Worm (Caenorhabditis elegans) whole organism, L4/young adult: ENCODE measurements around the gene F10E9.11.
A peak's percentile ranks its signal among the peaks of the same experiment; 100 is the strongest.

ENCODE experiments used
- W03F9.2 ChIP-seq: fragments of 150-350 bp; optimal IDR thresholded peaks from 2 replicates; lab custom pipeline; 2014; ENCODE audit warnings: missing biosample characterization, missing genetic modification characterization
- dao-5 ChIP-seq: sonication (generic microtip); optimal IDR thresholded peaks from 2 replicates; lab custom pipeline; 2016; ENCODE audit warnings: missing genotype, missing genetic modification characterization, moderate library complexity, missing compliant biosample characterization
- him-1 ChIP-seq: sonication (generic microtip); optimal IDR thresholded peaks from 2 replicates; lab custom pipeline; 2016; ENCODE audit warnings: missing genotype, missing genetic modification reagents, missing genetic modification characterization, missing compliant biosample characterization

Gene F10E9.11

ce11 chrIII:8325574-8326513, 6.8 kb upstream of the F10E9.11 start, which contains the start of gene ZC262.13:
Gene ZC262.13 (plus strand): TSS chrIII:8326214.
- TF ChIP-seq W03F9.2 (tag; lab: Kevin White, UChicago) (no peak), him-1 (no peak), dao-5 (tag; lab: Kevin White, UChicago) (no peak)

ce11 chrIII:8324412-8324811, 5.4 kb upstream of the F10E9.11 start, which contains the start of gene F10E9.12:
Gene F10E9.12 (plus strand): TSS chrIII:8324542.
- TF ChIP-seq him-1 (no peak), dao-5 (tag; lab: Kevin White, UChicago) (no peak), W03F9.2 (tag; lab: Kevin White, UChicago) (no peak)

ce11 chrIII:8322645-8323213, 3.7 kb upstream of the F10E9.11 start, which contains the start of gene F10E9.1:
Gene F10E9.1 (plus strand): TSS chrIII:8323163.
- TF ChIP-seq W03F9.2 (tag; lab: Kevin White, UChicago) (no peak), him-1 (no peak), dao-5 (tag; lab: Kevin White, UChicago) (no peak)

- TF ChIP-seq him-1 (no peak), dao-5 (tag; lab: Kevin White, UChicago) (no peak), W03F9.2 (tag; lab: Kevin White, UChicago) (no peak)
Observed at ce11 chrIII:8321225-8321624, 2.2 kb upstream of the F10E9.11 start.

ce11 chrIII:8320183-8320582, 1.1 kb upstream of the F10E9.11 start, which contains the start of gene F10E9.10:
Gene F10E9.10 (minus strand): TSS chrIII:8320283.
- TF ChIP-seq W03F9.2 (tag; lab: Kevin White, UChicago) (no peak), dao-5 (tag; lab: Kevin White, UChicago) (no peak), him-1 (no peak)

ce11 chrIII:8318488-8318887, 572 bp downstream of the F10E9.11 start, which contains the start of gene sas-4:
Gene sas-4 (minus strand): TSS chrIII:8318588.
- no peak for TF ChIP-seq him-1

ce11 chrIII:8312393-8312792, 6.7 kb downstream of the F10E9.11 start, which contains the start of gene F10E9.2:
Gene F10E9.2 (plus strand): TSS chrIII:8312693.
- TF ChIP-seq him-1: no peak
- no peak for TF ChIP-seq dao-5 (tag; lab: Kevin White, UChicago)
- no peak for TF ChIP-seq W03F9.2 (tag; lab: Kevin White, UChicago)

ce11 chrIII:8310239-8311057, 8.6 kb downstream of the F10E9.11 start, which contains the start of gene F10E9.3:
Gene F10E9.3 (plus strand): TSS chrIII:8311007.
- TF ChIP-seq him-1 (no peak), dao-5 (tag; lab: Kevin White, UChicago) (no peak), W03F9.2 (tag; lab: Kevin White, UChicago) (no peak)

- TF ChIP-seq dao-5 (tag; lab: Kevin White, UChicago) (no peak), W03F9.2 (tag; lab: Kevin White, UChicago) (no peak), him-1 (no peak)
Observed at ce11 chrIII:8308238-8308637, 10.8 kb downstream of the F10E9.11 start, which contains the start of gene F10E9.4. Gene F10E9.4 (plus strand): TSS chrIII:8308538.

ce11 chrIII:8307356-8307755, 11.7 kb downstream of the F10E9.11 start, which contains the start of the genes F10E9.7 and F10E9.5:
Gene F10E9.7 (minus strand): TSS chrIII:8307441.
Gene F10E9.5 (plus strand): TSS chrIII:8307592.
- TF ChIP-seq W03F9.2 (tag; lab: Kevin White, UChicago) (peak; percentile 96), dao-5 (tag; lab: Kevin White, UChicago) (no peak), him-1 (peak; percentile 65)

ce11 chrIII:8305816-8306215, 13.2 kb downstream of the F10E9.11 start:
- TF ChIP-seq dao-5 (tag; lab: Kevin White, UChicago): no peak
- TF ChIP-seq him-1: no peak
- no peak for TF ChIP-seq W03F9.2 (tag; lab: Kevin White, UChicago)

ce11 chrIII:8305304-8305703, 13.8 kb downstream of the F10E9.11 start:
- TF ChIP-seq W03F9.2 (tag; lab: Kevin White, UChicago): no peak
- TF ChIP-seq dao-5 (tag; lab: Kevin White, UChicago): no peak

- TF ChIP-seq dao-5 (tag; lab: Kevin White, UChicago) (no peak), him-1 (no peak), W03F9.2 (tag; lab: Kevin White, UChicago) (no peak)
Observed at ce11 chrIII:8303440-8303839, 15.6 kb downstream of the F10E9.11 start.
